Worm (Caenorhabditis elegans) whole organism, late embryonic: ENCODE measurements around the gene T09A12.1.

Experiments used
- ahr-1 ChIP-seq: sonication (generic microtip); optimal IDR thresholded peaks from 2 replicates; lab custom pipeline; 2016; ENCODE audit warnings: missing genetic modification characterization, missing compliant biosample characterization
- ama-1 ChIP-seq: fragments of 150-350 bp; optimal IDR thresholded peaks from 2 replicates; lab custom pipeline; 2014
- ceh-30 ChIP-seq: fragments of 150-350 bp; optimal IDR thresholded peaks from 2 replicates; lab custom pipeline; 2014; ENCODE audit warnings: missing biosample characterization, missing genetic modification characterization
- ets-4 ChIP-seq: sonication (generic microtip); optimal IDR thresholded peaks from 2 replicates; lab custom pipeline; 2016; ENCODE audit warnings: missing genetic modification characterization, missing compliant biosample characterization
- fax-1 ChIP-seq: sonication (generic microtip); optimal IDR thresholded peaks from 2 replicates; lab custom pipeline; 2016; ENCODE audit warnings: missing genotype, missing genetic modification characterization, missing compliant biosample characterization
- fkh-10 ChIP-seq: fragments of 150-350 bp; optimal IDR thresholded peaks from 2 replicates; lab custom pipeline; 2014; ENCODE audit warnings: missing biosample characterization, missing genetic modification reagents, missing genetic modification characterization
- hlh-15 ChIP-seq: sonication (generic microtip); optimal IDR thresholded peaks from 2 replicates; lab custom pipeline; 2016; ENCODE audit warnings: missing genetic modification characterization, missing compliant biosample characterization
- nfya-1 ChIP-seq: sonication (generic microtip); optimal IDR thresholded peaks from 2 replicates; lab custom pipeline; 2017; ENCODE audit warnings: missing genetic modification characterization, mild to moderate bottlenecking, missing compliant biosample characterization, antibody characterized with exemption, moderate library complexity
- nhr-11 ChIP-seq: fragments of 150-350 bp; optimal IDR thresholded peaks from 2 replicates; lab custom pipeline; 2014; ENCODE audit warnings: missing biosample characterization, missing genetic modification characterization
- npax-4 ChIP-seq: sonication (generic microtip); optimal IDR thresholded peaks from 2 replicates; lab custom pipeline; 2016; ENCODE audit warnings: missing genetic modification characterization, missing compliant biosample characterization
- pqm-1 ChIP-seq: sonication (generic microtip); optimal IDR thresholded peaks from 2 replicates; lab custom pipeline; 2016; ENCODE audit warnings: missing genetic modification characterization, missing compliant biosample characterization
- sdc-2 ChIP-seq: sonication (generic microtip); optimal IDR thresholded peaks from 2 replicates; lab custom pipeline; 2016; ENCODE audit warnings: missing genotype, missing genetic modification characterization, missing compliant biosample characterization
- sox-2 ChIP-seq: fragments of 200-800 bp; sonication (Bioruptor generic); IDR thresholded peaks from 2 replicates; pipeline ENCODE4 v1.3.6; 2022; ENCODE audit warnings: missing genetic modification reagents, missing genetic modification characterization, missing compliant biosample characterization
- sox-4 ChIP-seq: sonication (generic microtip); optimal IDR thresholded peaks from 2 replicates; lab custom pipeline; 2017; ENCODE audit warnings: mild to moderate bottlenecking, missing genetic modification characterization, inconsistent platforms, missing compliant biosample characterization

- TF ChIP-seq ets-4 = no peak
- TF ChIP-seq ceh-30 = no peak
- no peak for TF ChIP-seq ama-1 (lab: Kevin White, UChicago)
- no peak for TF ChIP-seq ahr-1 (tag; lab: Kevin White, UChicago)
- no peak for TF ChIP-seq hlh-15 (tag; lab: Kevin White, UChicago)
- no peak for TF ChIP-seq fax-1 (tag; lab: Kevin White, UChicago)
- no peak for TF ChIP-seq sox-4
- no peak for TF ChIP-seq sdc-2 (tag; lab: Kevin White, UChicago)
- no peak for TF ChIP-seq fkh-10 (GFP tag; lab: Kevin White, UChicago)
- no peak for TF ChIP-seq pqm-1 (tag; lab: Kevin White, UChicago)
- no peak for TF ChIP-seq nhr-11 (tag; lab: Kevin White, UChicago)
- no peak for TF ChIP-seq nfya-1 (tag; lab: Kevin White, UChicago)
- TF ChIP-seq npax-4 (tag; lab: Kevin White, UChicago) = no peak
- no peak for TF ChIP-seq sox-2 (GFP tag; lab: Robert Waterston, UW)
Measured at ce11 chrIV:8211747-8212146, 32.5 kb upstream of the T09A12.1 start, which contains the start of gene C07G1.7.
